Worm (Caenorhabditis elegans): Measurements from ENCODE around the gene gab-1.

Gene gab-1

DNA sequence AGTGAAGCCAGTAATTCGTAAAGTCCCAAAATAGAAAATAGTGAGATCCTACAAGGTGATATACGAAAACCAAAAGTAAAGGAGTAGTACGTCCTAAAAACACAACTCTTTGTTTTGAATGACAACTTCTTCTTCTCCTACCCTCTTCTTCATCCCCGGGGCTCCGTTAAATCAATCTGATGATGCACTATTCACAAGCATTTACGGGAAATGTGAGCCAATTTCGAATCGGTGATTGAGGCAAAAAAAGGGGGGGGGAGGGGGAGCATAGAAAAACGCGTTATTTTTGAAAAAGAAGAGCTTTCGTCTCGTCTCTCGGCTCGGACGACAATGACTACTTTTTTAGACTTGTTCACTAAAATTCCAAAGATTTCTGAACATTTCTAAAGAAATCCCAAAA is 4.4 kb upstream of the gab-1 start:
- TF ChIP-seq elt-3 (tag; optimal IDR thresholded peaks at IDR 0.05) (no peak), fkh-10 (GFP tag; optimal IDR thresholded peaks at IDR 0.05) (peak; percentile 82), pax-3 (tag; optimal IDR thresholded peaks at IDR 0.05) (no peak)

DNA sequence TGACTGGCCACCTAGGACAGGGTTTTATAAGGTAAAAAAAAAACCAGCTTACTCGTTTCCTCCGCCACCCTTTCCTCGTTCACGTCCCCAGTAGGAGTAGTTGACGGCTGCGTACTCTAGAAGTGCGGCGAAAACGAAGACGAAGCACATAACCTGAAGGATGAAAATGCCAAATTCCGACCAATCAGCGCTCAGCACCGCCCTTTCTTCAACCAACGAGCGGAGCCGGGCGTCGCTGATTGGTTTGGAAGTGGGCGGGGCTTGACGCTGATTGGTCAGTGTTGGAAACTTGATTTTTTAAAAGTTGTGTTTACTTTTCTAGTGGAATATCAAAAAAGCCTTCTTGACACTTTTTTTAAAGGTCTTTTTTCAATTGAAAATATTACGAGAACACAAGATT is 5.8 kb downstream of the gab-1 start:
- no peak for TF ChIP-seq isw-1 (GFP tag; IDR thresholded peaks at IDR 0.05)
- TF ChIP-seq zip-4 (GFP tag; optimal IDR thresholded peaks at IDR 0.05): no peak
- TF ChIP-seq efl-1 (optimal IDR thresholded peaks at IDR 0.05): no peak
- peak in 1 of 2 experiments; percentile 76 for TF ChIP-seq efl-1 (GFP tag; optimal IDR thresholded peaks at IDR 0.05 in 1 of 2)
- TF ChIP-seq aha-1 (tag; optimal IDR thresholded peaks at IDR 0.05): no peak

DNA sequence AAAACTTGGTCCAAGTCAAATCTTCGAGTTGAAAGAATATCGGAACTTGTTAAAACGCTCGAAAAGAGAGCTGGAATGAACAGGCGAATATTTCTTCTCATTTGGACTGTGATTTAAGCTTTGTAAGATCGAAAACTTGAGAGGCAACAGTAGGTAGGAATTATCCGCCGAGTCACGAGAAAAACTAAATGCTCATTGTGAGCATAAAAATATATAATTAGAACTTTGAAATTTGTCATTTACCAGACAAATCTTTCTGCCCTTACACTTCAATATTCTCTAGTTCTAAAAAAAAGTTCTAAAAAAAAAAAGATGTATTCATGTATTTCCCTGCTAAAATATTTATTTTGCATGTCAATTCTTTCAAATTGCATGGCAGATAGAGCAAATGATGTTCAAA is 15.3 kb downstream of the gab-1 start, which contains the start of the genes irld-19 and irld-61:
irld-19 (minus strand) TSS at position 101 of the 400 bp plus-strand sequence.
irld-61 (plus strand) TSS at position 313 of the 400 bp plus-strand sequence.
- TF ChIP-seq lsy-2 (tag; optimal IDR thresholded peaks at IDR 0.05): no peak
- no peak for TF ChIP-seq C04F5.9 (tag; optimal IDR thresholded peaks at IDR 0.05)
- TF ChIP-seq sptf-1 (tag; optimal IDR thresholded peaks at IDR 0.05): no peak
- no peak for TF ChIP-seq alr-1 (tag; optimal IDR thresholded peaks at IDR 0.05; ENCODE audit: borderline replicate concordance)
- no peak for TF ChIP-seq nhr-237 (tag; optimal IDR thresholded peaks at IDR 0.05)
- TF ChIP-seq ceh-82 (tag; optimal IDR thresholded peaks at IDR 0.05): no peak
- TF ChIP-seq F16B12.6 (tag; optimal IDR thresholded peaks at IDR 0.05): no peak
- no peak for TF ChIP-seq elt-3 (tag; optimal IDR thresholded peaks at IDR 0.05)
- no peak for TF ChIP-seq fkh-10 (GFP tag; optimal IDR thresholded peaks at IDR 0.05)
- TF ChIP-seq dsc-1 (tag; optimal IDR thresholded peaks at IDR 0.05): no peak
- no peak for TF ChIP-seq unc-86 (tag; optimal IDR thresholded peaks at IDR 0.05)
- no peak for TF ChIP-seq skn-1 (tag; optimal IDR thresholded peaks at IDR 0.05)
- TF ChIP-seq nhr-85 (tag): no peak
- no peak for TF ChIP-seq mef-2 (tag; optimal IDR thresholded peaks at IDR 0.05)
- TF ChIP-seq snpc-4 (tag; optimal IDR thresholded peaks at IDR 0.05): no peak
- TF ChIP-seq egl-13 (tag; optimal IDR thresholded peaks at IDR 0.05): no peak
- no peak for TF ChIP-seq zip-4 (GFP tag; optimal IDR thresholded peaks at IDR 0.05)
- TF ChIP-seq nhr-77 (tag; optimal IDR thresholded peaks at IDR 0.05): no peak
- no peak for TF ChIP-seq C34B4.2 (tag; optimal IDR thresholded peaks at IDR 0.05)
- TF ChIP-seq nhr-47 (tag; optimal IDR thresholded peaks at IDR 0.05): no peak

DNA sequence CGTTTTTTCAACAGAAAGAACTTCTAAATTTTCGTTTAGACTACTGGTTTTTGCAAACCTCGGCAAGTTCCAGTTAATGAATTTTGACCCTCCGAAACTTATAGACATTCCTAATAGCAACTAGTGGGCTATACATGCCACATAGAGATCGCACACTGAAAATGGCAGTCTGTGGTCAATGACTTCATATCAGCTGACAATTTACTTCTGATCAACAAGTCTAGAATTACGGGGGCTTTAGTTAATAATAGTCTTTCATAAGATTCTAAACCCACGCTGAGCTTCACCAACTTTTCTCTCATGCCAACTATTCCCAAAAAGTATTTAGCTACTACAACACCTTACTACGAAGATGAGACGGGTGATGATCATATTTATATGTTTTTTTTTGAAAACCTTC is 22.2 kb downstream of the gab-1 start, which contains the start of gene srw-9:
srw-9 (plus strand) TSS at position 301 of the 400 bp plus-strand sequence.
- TF ChIP-seq F16B12.6 (tag; optimal IDR thresholded peaks at IDR 0.05) (no peak), C04F5.9 (tag; optimal IDR thresholded peaks at IDR 0.05) (no peak), snu-23 (GFP tag; optimal IDR thresholded peaks at IDR 0.05) (no peak), ceh-63 (GFP tag; optimal IDR thresholded peaks at IDR 0.05) (no peak), skn-1 (tag; optimal IDR thresholded peaks at IDR 0.05) (no peak), mef-2 (tag; optimal IDR thresholded peaks at IDR 0.05) (no peak), nhr-11 (tag; optimal IDR thresholded peaks at IDR 0.05) (no peak), egl-13 (tag; optimal IDR thresholded peaks at IDR 0.05) (no peak), nhr-85 (tag) (no peak), nhr-28 (tag; optimal IDR thresholded peaks at IDR 0.05) (no peak), ama-1 (optimal IDR thresholded peaks at IDR 0.05) (no peak), snpc-4 (tag; optimal IDR thresholded peaks at IDR 0.05) (no peak), mdl-1 (tag; optimal IDR thresholded peaks at IDR 0.05) (no peak), aha-1 (tag; optimal IDR thresholded peaks at IDR 0.05) (no peak), Y116A8C.19 (tag; optimal IDR thresholded peaks at IDR 0.05; ENCODE audit: borderline replicate concordance) (no peak), lin-14 (GFP tag; optimal IDR thresholded peaks at IDR 0.05) (no peak), tlp-1 (tag; optimal IDR thresholded peaks at IDR 0.05) (no peak)

DNA sequence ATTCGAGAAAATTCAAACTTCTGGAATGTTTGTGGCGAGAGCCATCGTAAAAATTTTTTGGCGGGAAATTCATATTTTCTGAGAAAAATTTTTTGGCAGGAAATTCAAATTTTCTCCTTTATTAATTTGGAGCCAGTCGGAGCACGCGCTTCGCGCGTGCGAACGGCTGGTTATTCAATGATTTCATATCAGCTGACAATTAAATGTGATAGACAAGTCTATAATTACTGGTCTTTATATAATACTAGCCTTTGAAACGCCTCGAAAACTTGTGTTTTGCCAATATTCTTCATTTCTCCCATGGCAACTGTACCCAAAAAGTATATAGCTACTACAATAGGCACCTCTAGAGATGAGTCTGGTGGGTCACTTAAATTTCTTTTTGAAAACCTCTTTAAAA is 24.5 kb downstream of the gab-1 start, which contains the start of gene srw-10:
srw-10 (plus strand) TSS at position 301 of the 400 bp plus-strand sequence.
- TF ChIP-seq dpl-1 (GFP tag; optimal IDR thresholded peaks at IDR 0.05): no peak
- no peak for TF ChIP-seq tbx-2 (tag; optimal IDR thresholded peaks at IDR 0.05)
- no peak for TF ChIP-seq unc-30 (tag; optimal IDR thresholded peaks at IDR 0.05)
- no peak for TF ChIP-seq pqm-1 (tag; optimal IDR thresholded peaks at IDR 0.05)
- TF ChIP-seq skn-1 (tag; optimal IDR thresholded peaks at IDR 0.05): no peak
- peak; percentile 0 for TF ChIP-seq fkh-8 (tag; optimal IDR thresholded peaks at IDR 0.05)
- no peak for TF ChIP-seq F16B12.6 (tag; optimal IDR thresholded peaks at IDR 0.05)
